Fruit fly (Drosophila melanogaster) whole organism, pupa: ENCODE results near the gene TfIIA-S.

Source experiments
- CG12605 ChIP-seq: fragments of 200-800 bp; sonication (Bioruptor generic); IDR thresholded peaks from 2 replicates; pipeline ENCODE4 v1.3.6; 2022; ENCODE audit warnings: missing biosample characterization, missing genetic modification characterization
- CG14655 ChIP-seq: fragments of 200-800 bp; sonication (Bioruptor generic); optimal IDR thresholded peaks from 3 replicates; lab custom pipeline; 2017; ENCODE audit warnings: mild to moderate bottlenecking, missing biosample characterization, missing genetic modification reagents, missing genetic modification characterization
- rn ChIP-seq: fragments of 200-800 bp; sonication (Bioruptor generic); IDR thresholded peaks from 2 replicates; pipeline ENCODE4 v1.3.6; 2022; ENCODE audit warnings: missing biosample characterization, missing genetic modification characterization

DNA sequence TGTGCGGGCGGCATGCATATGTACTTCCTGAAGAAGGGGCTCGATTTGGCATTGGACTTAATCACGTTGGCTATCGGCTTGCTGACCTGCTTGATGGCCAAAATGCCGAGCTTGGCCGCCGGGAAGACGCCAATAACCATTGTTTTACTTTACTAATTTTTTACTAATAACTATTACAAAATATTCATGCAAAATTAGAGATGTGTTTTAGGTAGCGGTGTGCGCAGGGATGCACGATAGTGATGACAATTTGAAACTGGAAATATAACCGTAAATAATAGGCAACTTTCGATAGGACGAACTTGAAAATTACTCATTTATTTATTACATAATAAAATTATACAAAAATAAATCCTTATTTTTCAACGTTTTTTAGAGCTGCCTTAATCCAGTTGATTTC, 36.6 kb upstream of the TfIIA-S start, which contains the start of gene CG13601:
- TF ChIP-seq rn (GFP tag; lab: Robert Waterston, UW): no peak
- TF ChIP-seq CG12605: no peak
- TF ChIP-seq CG14655: no peak
